Worm (Caenorhabditis elegans): Measurements from ENCODE around the gene gcy-20.

- TF ChIP-seq cog-1 (tag; optimal IDR thresholded peaks at IDR 0.05) = no peak
- no peak for TF ChIP-seq ztf-23 (GFP tag; IDR thresholded peaks at IDR 0.05)
- no peak for TF ChIP-seq med-1 (GFP tag; optimal IDR thresholded peaks at IDR 0.05; ENCODE audit: insufficient read depth)
- TF ChIP-seq T22C8.4 (GFP tag; IDR thresholded peaks at IDR 0.05) = no peak
- TF ChIP-seq flt-1 (GFP tag; IDR thresholded peaks at IDR 0.05) = no peak
- no peak for TF ChIP-seq ref-1 (GFP tag; conservative IDR thresholded peaks at IDR 0.05)
- no peak for TF ChIP-seq klf-2 (GFP tag; conservative IDR thresholded peaks at IDR 0.05)
These were observed 24.3 kb upstream of the gcy-20 start, which contains the start of gene cyp-37B1 for ce11 chrV:16277918-16278317.

Data from whole organism, midembryonic.